Worm (Caenorhabditis elegans) whole organism, young adult: ENCODE results near the gene F47G3.3.
A peak's percentile ranks its signal among the peaks of the same experiment; 100 is the strongest.

ENCODE experiments used
- B0019.2 ChIP-seq: fragments of 200-800 bp; sonication (Bioruptor generic); conservative IDR thresholded peaks from 2 replicates; pipeline ENCODE4 v1.3.6; 2022; ENCODE audit warnings: missing genetic modification reagents, missing genetic modification characterization, missing compliant biosample characterization
- C17E4.6 ChIP-seq: fragments of 200-800 bp; sonication (Bioruptor generic); IDR thresholded peaks from 2 replicates; pipeline ENCODE4 v1.3.6; 2022; ENCODE audit warnings: missing genetic modification reagents, missing genetic modification characterization, missing compliant biosample characterization
- D2030.7 ChIP-seq: fragments of 200-800 bp; sonication (Bioruptor generic); IDR thresholded peaks from 2 replicates; pipeline ENCODE4 v1.3.6; 2022; ENCODE audit warnings: missing genetic modification reagents, missing genetic modification characterization, missing compliant biosample characterization
- F10E7.11 ChIP-seq: sonication (generic microtip); optimal IDR thresholded peaks from 2 replicates; lab custom pipeline; 2017; ENCODE audit warnings: mild to moderate bottlenecking, missing genetic modification characterization, moderate library complexity, missing compliant biosample characterization
- F23B12.7 ChIP-seq: sonication (generic microtip); optimal IDR thresholded peaks from 2 replicates; lab custom pipeline; 2017; ENCODE audit warnings: missing genetic modification characterization, mild to moderate bottlenecking, missing compliant biosample characterization, antibody characterized with exemption, moderate library complexity; ENCODE audit not compliant: insufficient read depth
- F57C9.4 ChIP-seq: sonication (generic microtip); optimal IDR thresholded peaks from 2 replicates; lab custom pipeline; 2017; ENCODE audit warnings: mild to moderate bottlenecking, missing genetic modification characterization, missing compliant biosample characterization
- K11D2.4 ChIP-seq: fragments of 200-800 bp; sonication (Bioruptor generic); IDR thresholded peaks from 2 replicates; pipeline ENCODE4 v1.3.6; 2022; ENCODE audit warnings: missing genetic modification reagents, missing genetic modification characterization, missing compliant biosample characterization
- K12H6.12 ChIP-seq: fragments of 200-800 bp; sonication (Bioruptor generic); optimal IDR thresholded peaks from 2 replicates; lab custom pipeline; 2018; ENCODE audit warnings: mild to moderate bottlenecking, missing genetic modification characterization, missing compliant biosample characterization
- T07F8.4 ChIP-seq: sonication (generic microtip); optimal IDR thresholded peaks from 2 replicates; lab custom pipeline; 2016; ENCODE audit warnings: mild to moderate bottlenecking, missing genetic modification characterization, moderate library complexity, missing compliant biosample characterization
- Y53F4B.3 ChIP-seq: fragments of 200-800 bp; sonication (Bioruptor generic); IDR thresholded peaks from 2 replicates; pipeline ENCODE4 v1.3.6; 2022; ENCODE audit warnings: missing genetic modification reagents, missing genetic modification characterization, missing compliant biosample characterization
- Y67H2A.10 ChIP-seq: fragments of 200-800 bp; sonication (Bioruptor generic); conservative IDR thresholded peaks from 2 replicates; pipeline ENCODE4 v1.3.6; 2022; ENCODE audit warnings: missing genetic modification reagents, missing genetic modification characterization, missing compliant biosample characterization
- akir-1 ChIP-seq: fragments of 200-800 bp; sonication (Bioruptor generic); optimal IDR thresholded peaks from 2 replicates; lab custom pipeline; 2018; ENCODE audit warnings: mild to moderate bottlenecking, missing genetic modification characterization, moderate library complexity, missing compliant biosample characterization
- ama-1 ChIP-seq, 3 experiments: fragments of 150-350 bp in 1 of 3; sonication (generic microtip) in 2 of 3; optimal IDR thresholded peaks; 2 replicates each; lab custom pipeline; 2014 to 2018; ENCODE audit warnings: missing biosample characterization in 2 of 3, missing genetic modification characterization in 2 of 3, missing genetic modification reagents in 2 of 3
- athp-1 ChIP-seq: sonication (generic microtip); optimal IDR thresholded peaks from 2 replicates; lab custom pipeline; 2017; ENCODE audit warnings: mild to moderate bottlenecking, missing genetic modification characterization, missing compliant biosample characterization
- attf-6 ChIP-seq: fragments of 200-800 bp; sonication (Bioruptor generic); IDR thresholded peaks from 2 replicates; pipeline ENCODE4 v1.3.6; 2022; ENCODE audit warnings: missing genetic modification reagents, missing genetic modification characterization, missing compliant biosample characterization
- bed-1 ChIP-seq: fragments of 200-800 bp; sonication (Bioruptor generic); IDR thresholded peaks from 2 replicates; pipeline ENCODE4 v1.3.6; 2022; ENCODE audit warnings: missing genetic modification reagents, missing genetic modification characterization, missing compliant biosample characterization
- cebp-1 ChIP-seq, 2 experiments: fragments of 200-800 bp in 1 of 2; sonication (Bioruptor generic) in 1 of 2; sonication (generic microtip) in 1 of 2; IDR thresholded peaks in 1 of 2; optimal IDR thresholded peaks in 1 of 2; 2 replicates each; pipeline versions ENCODE4 v1.3.6 to Lab custom; 2017 to 2022; ENCODE audit warnings: missing compliant biosample characterization in 2 of 2, missing genetic modification characterization in 2 of 2, mild to moderate bottlenecking in 1 of 2, missing genetic modification reagents in 1 of 2, moderate library complexity in 1 of 2
- ceh-27 ChIP-seq: fragments of 200-800 bp; sonication (Bioruptor generic); optimal IDR thresholded peaks from 2 replicates; lab custom pipeline; 2018; ENCODE audit warnings: mild to moderate bottlenecking, missing genetic modification characterization, moderate library complexity, missing compliant biosample characterization
- efl-1 ChIP-seq: fragments of 150-350 bp; optimal IDR thresholded peaks from 2 replicates; lab custom pipeline; 2014; ENCODE audit warnings: missing biosample characterization, missing genetic modification reagents, missing genetic modification characterization
- egl-18 ChIP-seq: fragments of 200-800 bp; sonication (Bioruptor generic); IDR thresholded peaks from 2 replicates; pipeline ENCODE4 v1.3.6; 2022; ENCODE audit warnings: missing genetic modification reagents, missing genetic modification characterization, missing compliant biosample characterization
- fkh-3 ChIP-seq: sonication (generic microtip); optimal IDR thresholded peaks from 2 replicates; lab custom pipeline; 2016; ENCODE audit warnings: mild to moderate bottlenecking, missing genetic modification characterization, missing compliant biosample characterization
- hlh-12 ChIP-seq: sonication (generic microtip); optimal IDR thresholded peaks from 2 replicates; lab custom pipeline; 2016; ENCODE audit warnings: missing genetic modification characterization, missing compliant biosample characterization
- hlh-26 ChIP-seq: fragments of 200-800 bp; sonication (Bioruptor generic); conservative IDR thresholded peaks from 2 replicates; pipeline ENCODE4 v1.3.6; 2022; ENCODE audit warnings: missing genetic modification reagents, missing genetic modification characterization, missing compliant biosample characterization
- hmg-20 ChIP-seq: fragments of 200-800 bp; sonication (Bioruptor generic); IDR thresholded peaks from 2 replicates; pipeline ENCODE4 v1.3.6; 2022; ENCODE audit warnings: missing genetic modification reagents, missing genetic modification characterization, missing compliant biosample characterization
- hsf-1 ChIP-seq: fragments of 200-800 bp; sonication (Bioruptor generic); IDR thresholded peaks from 2 replicates; pipeline ENCODE4 v1.3.6; 2022; ENCODE audit warnings: missing genetic modification reagents, missing genetic modification characterization, missing compliant biosample characterization
- lag-1 ChIP-seq: fragments of 200-800 bp; sonication (Bioruptor generic); IDR thresholded peaks from 2 replicates; pipeline ENCODE4 v1.3.6; 2022; ENCODE audit warnings: missing genetic modification reagents, missing genetic modification characterization, missing compliant biosample characterization
- lin-40 ChIP-seq: sonication (generic microtip); optimal IDR thresholded peaks from 2 replicates; lab custom pipeline; 2016; ENCODE audit warnings: missing genetic modification characterization, mild to moderate bottlenecking, missing compliant biosample characterization, missing genotype, missing genetic modification reagents
- lin-54 ChIP-seq: fragments of 200-800 bp; sonication (Bioruptor generic); optimal IDR thresholded peaks from 2 replicates; lab custom pipeline; 2018; ENCODE audit warnings: mild to moderate bottlenecking, missing genetic modification characterization, missing compliant biosample characterization
- lsy-27 ChIP-seq: sonication (generic microtip); optimal IDR thresholded peaks from 2 replicates; lab custom pipeline; 2017; ENCODE audit warnings: missing genetic modification characterization, mild to moderate bottlenecking, missing compliant biosample characterization, antibody characterized with exemption, missing genotype, borderline replicate concordance; ENCODE audit not compliant: insufficient read depth
- madf-6 ChIP-seq: fragments of 200-800 bp; sonication (Bioruptor generic); IDR thresholded peaks from 2 replicates; pipeline ENCODE4 v1.3.6; 2022; ENCODE audit warnings: missing genetic modification reagents, missing genetic modification characterization, missing compliant biosample characterization
- mxl-1 ChIP-seq: sonication (generic microtip); optimal IDR thresholded peaks from 2 replicates; lab custom pipeline; 2016; ENCODE audit warnings: missing genetic modification characterization, missing compliant biosample characterization
- nhr-27 ChIP-seq: fragments of 200-800 bp; sonication (Bioruptor generic); optimal IDR thresholded peaks from 2 replicates; lab custom pipeline; 2018; ENCODE audit warnings: mild to moderate bottlenecking, missing genetic modification characterization, moderate library complexity, missing compliant biosample characterization
- nhr-80 ChIP-seq: sonication (generic microtip); optimal IDR thresholded peaks from 2 replicates; lab custom pipeline; 2016; ENCODE audit warnings: missing genetic modification characterization, missing compliant biosample characterization
- nhr-90 ChIP-seq: sonication (generic microtip); optimal IDR thresholded peaks from 2 replicates; lab custom pipeline; 2016; ENCODE audit warnings: missing genotype, mild to moderate bottlenecking, missing genetic modification characterization, missing compliant biosample characterization
- pha-4 ChIP-seq: fragments of 150-350 bp; sonication (generic microtip); optimal IDR thresholded peaks from 2 replicates; lab custom pipeline; 2014; ENCODE audit warnings: missing biosample characterization, missing genetic modification reagents, missing genetic modification characterization
- rpc-1 ChIP-seq, 2 experiments: fragments of 150-350 bp in 1 of 2; sonication (generic microtip) in 1 of 2; optimal IDR thresholded peaks; 2 replicates each; lab custom pipeline; 2014 to 2018; ENCODE audit warnings: missing biosample characterization in 1 of 2, missing genetic modification characterization in 1 of 2, missing genetic modification reagents in 1 of 2, missing genotype in 1 of 2
- sdz-38 ChIP-seq: sonication (generic microtip); optimal IDR thresholded peaks from 2 replicates; lab custom pipeline; 2016; ENCODE audit warnings: missing genotype, missing genetic modification characterization, missing compliant biosample characterization
- sea-2 ChIP-seq: fragments of 200-800 bp; sonication (Bioruptor generic); IDR thresholded peaks from 2 replicates; pipeline ENCODE4 v1.3.6; 2022; ENCODE audit warnings: missing genetic modification characterization, missing compliant biosample characterization
- snpc-1.3 ChIP-seq: sonication (generic microtip); optimal IDR thresholded peaks from 2 replicates; lab custom pipeline; 2017; ENCODE audit warnings: missing genetic modification characterization, mild to moderate bottlenecking, missing compliant biosample characterization, antibody characterized with exemption, moderate library complexity, missing genotype, missing genetic modification reagents; ENCODE audit not compliant: insufficient read depth
- snpc-3.4 ChIP-seq: sonication (generic microtip); optimal IDR thresholded peaks from 2 replicates; lab custom pipeline; 2017; ENCODE audit warnings: missing genetic modification characterization, mild to moderate bottlenecking, missing compliant biosample characterization, antibody characterized with exemption, moderate library complexity, missing genotype, missing genetic modification reagents
- sptf-2 ChIP-seq: fragments of 200-800 bp; sonication (Bioruptor generic); optimal IDR thresholded peaks from 2 replicates; lab custom pipeline; 2018; ENCODE audit warnings: mild to moderate bottlenecking, missing genetic modification characterization, missing compliant biosample characterization
- tbp1 ChIP-seq: fragments of 200-800 bp; sonication (Bioruptor generic); optimal IDR thresholded peaks from 2 replicates; lab custom pipeline; 2018; ENCODE audit warnings: mild to moderate bottlenecking, missing genetic modification characterization, missing compliant biosample characterization
- unc-130 ChIP-seq: sonication (generic microtip); optimal IDR thresholded peaks from 2 replicates; lab custom pipeline; 2016; ENCODE audit warnings: missing genetic modification reagents, missing genetic modification characterization, missing compliant biosample characterization
- ztf-18 ChIP-seq: sonication (generic microtip); optimal IDR thresholded peaks from 2 replicates; lab custom pipeline; 2016; ENCODE audit warnings: missing genotype, mild to moderate bottlenecking, missing genetic modification characterization, missing compliant biosample characterization
- ztf-22 ChIP-seq: fragments of 200-800 bp; sonication (Bioruptor generic); optimal IDR thresholded peaks from 2 replicates; lab custom pipeline; 2018; ENCODE audit warnings: mild to moderate bottlenecking, missing genetic modification characterization, moderate library complexity, missing compliant biosample characterization
- ztf-28 ChIP-seq: fragments of 200-800 bp; sonication (Bioruptor generic); IDR thresholded peaks from 2 replicates; pipeline ENCODE4 v1.3.6; 2022; ENCODE audit warnings: missing genetic modification reagents, missing genetic modification characterization, missing compliant biosample characterization

Gene F47G3.3

ce11 chrX:2364703-2365299 is 11.0 kb upstream of the F47G3.3 start (continued):
- TF ChIP-seq F23B12.7 (peak; percentile 87), hlh-26 (GFP tag; lab: Robert Waterston, UW) (no peak), nhr-90 (tag; lab: Kevin White, UChicago) (no peak), madf-6 (GFP tag; lab: Robert Waterston, UW) (no peak), nhr-27 (tag; lab: Kevin White, UChicago) (peak; percentile 6), tbp1 (GFP tag; lab: Kevin White, UChicago) (peak; percentile 71), athp-1 (tag; lab: Kevin White, UChicago) (no peak), egl-18 (GFP tag; lab: Robert Waterston, UW) (no peak), rpc-1 (optimal IDR thresholded peaks at IDR 0.05; lab: Kevin White, UChicago) (no peak), rpc-1 (tag; optimal IDR thresholded peaks at IDR 0.05; lab: Kevin White, UChicago) (no peak), T07F8.4 (tag; lab: Kevin White, UChicago) (peak; percentile 48), C17E4.6 (GFP tag; lab: Robert Waterston, UW) (no peak), ztf-18 (tag; lab: Kevin White, UChicago) (peak; percentile 53), D2030.7 (GFP tag; lab: Robert Waterston, UW) (no peak), K12H6.12 (tag; lab: Kevin White, UChicago) (peak; percentile 68), lin-40 (tag; lab: Kevin White, UChicago) (peak; percentile 99), pha-4 (tag; lab: Kevin White, UChicago) (no peak), B0019.2 (GFP tag; lab: Robert Waterston, UW) (no peak), Y67H2A.10 (no peak), sdz-38 (tag; lab: Kevin White, UChicago) (no peak), ztf-22 (GFP tag; lab: Kevin White, UChicago) (peak; percentile 33), bed-1 (no peak), lsy-27 (tag; lab: Kevin White, UChicago) (no peak), K11D2.4 (peak; percentile 93), hsf-1 (GFP tag; lab: Robert Waterston, UW) (no peak), lin-54 (GFP tag; lab: Kevin White, UChicago) (peak; percentile 76), sptf-2 (GFP tag; lab: Kevin White, UChicago) (no peak), sea-2 (no peak), fkh-3 (tag; lab: Kevin White, UChicago) (no peak), hmg-20 (GFP tag; lab: Robert Waterston, UW) (peak; percentile 88), F10E7.11 (tag; lab: Kevin White, UChicago) (peak; percentile 1), F57C9.4 (no peak), hlh-12 (tag; lab: Kevin White, UChicago) (no peak), attf-6 (GFP tag; lab: Robert Waterston, UW) (no peak), cebp-1 (GFP tag; IDR thresholded peaks at IDR 0.05; lab: Robert Waterston, UW) (no peak), cebp-1 (tag; optimal IDR thresholded peaks at IDR 0.05; lab: Kevin White, UChicago) (peak; percentile 87), ama-1 (optimal IDR thresholded peaks at IDR 0.05; lab: Kevin White, UChicago) (no peak), ama-1 (GFP tag; optimal IDR thresholded peaks at IDR 0.05; lab: Kevin White, UChicago) (no peak), nhr-80 (tag; lab: Kevin White, UChicago) (peak; percentile 71), ceh-27 (GFP tag; lab: Kevin White, UChicago) (peak; percentile 67), Y53F4B.3 (GFP tag; lab: Robert Waterston, UW) (no peak), snpc-3.4 (tag; lab: Kevin White, UChicago) (peak; percentile 18), ztf-28 (no peak), akir-1 (no peak), lag-1 (GFP tag; lab: Robert Waterston, UW) (no peak), unc-130 (GFP tag; lab: Kevin White, UChicago) (peak; percentile 9), efl-1 (GFP tag; lab: Kevin White, UChicago) (no peak), mxl-1 (no peak), snpc-1.3 (tag; lab: Kevin White, UChicago) (no peak)
